Worm (Caenorhabditis elegans) whole organism, L3 larva: ENCODE results near the gene Y81B9A.1.

ENCODE experiments used
- ZK546.5 ChIP-seq: sonication (generic microtip); optimal IDR thresholded peaks from 2 replicates; lab custom pipeline; 2017; ENCODE audit warnings: missing biosample characterization, missing genetic modification characterization
- ceh-28 ChIP-seq: fragments of 150-350 bp; optimal IDR thresholded peaks from 2 replicates; lab custom pipeline; 2014; ENCODE audit warnings: missing biosample characterization, missing genetic modification reagents, missing genetic modification characterization
- ceh-82 ChIP-seq: fragments of 150-350 bp; optimal IDR thresholded peaks from 2 replicates; lab custom pipeline; 2014; ENCODE audit warnings: missing biosample characterization, missing genetic modification characterization
- lin-39 ChIP-seq: fragments of 150-350 bp; optimal IDR thresholded peaks from 2 replicates; lab custom pipeline; 2018; ENCODE audit warnings: missing biosample characterization, missing genetic modification reagents, missing genetic modification characterization
- nhr-67 ChIP-seq: fragments of 150-350 bp; optimal IDR thresholded peaks from 2 replicates; lab custom pipeline; 2014; ENCODE audit warnings: missing biosample characterization, missing genetic modification characterization
- pqm-1 ChIP-seq: fragments of 150-350 bp; optimal IDR thresholded peaks from 2 replicates; lab custom pipeline; 2017; ENCODE audit warnings: missing biosample characterization, missing genetic modification characterization, inconsistent platforms
- zag-1 ChIP-seq: fragments of 150-350 bp; optimal IDR thresholded peaks from 2 replicates; lab custom pipeline; 2014; ENCODE audit warnings: missing biosample characterization, missing genetic modification characterization

DNA sequence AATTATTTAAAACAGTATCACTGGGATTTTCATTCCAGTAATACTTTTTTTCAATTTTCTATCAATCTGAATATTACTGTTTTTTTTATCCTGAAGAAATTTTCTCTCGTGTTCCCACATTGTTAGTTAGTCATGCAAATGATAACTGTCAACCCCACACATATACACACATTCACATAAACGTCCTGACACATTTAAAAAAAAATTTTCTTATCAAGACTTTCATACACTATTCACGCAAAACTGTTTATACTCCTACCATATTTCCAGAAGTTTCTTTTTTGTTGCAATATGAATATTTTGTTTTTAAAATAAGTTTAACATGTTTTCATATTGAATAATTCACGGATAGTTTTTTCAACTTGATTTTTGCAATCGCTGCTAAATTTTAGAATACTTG, 16.2 kb downstream of the Y81B9A.1 start:
- TF ChIP-seq lin-39 (no peak), zag-1 (no peak), pqm-1 (tag; lab: Kevin White, UChicago) (no peak), nhr-67 (tag; lab: Kevin White, UChicago) (no peak), ceh-28 (tag; lab: Kevin White, UChicago) (no peak), ZK546.5 (no peak), ceh-82 (tag; lab: Kevin White, UChicago) (no peak)
